Fruit fly (Drosophila melanogaster): ENCODE results near the gene CG43349.
A peak's percentile ranks its signal among the peaks of the same experiment; 100 is the strongest.

The CG43349 gene

dm6 chr2L:1185642-1186497 lies 14.1 kb upstream of the CG43349 start, which contains the start of gene CG5001 (continued):
- TF ChIP-seq Scr (GFP tag; IDR thresholded peaks at IDR 0.05; ENCODE audit: partially characterized antibody) (0 out of 2 replicates have a peak, but pooled peaks have one; percentile 12), Six4 (GFP tag; optimal IDR thresholded peaks at IDR 0.05) (peak; percentile 77), CG10147 (GFP tag; optimal IDR thresholded peaks at IDR 0.05) (peak; percentile 80), fd96Cb (tag; optimal IDR thresholded peaks at IDR 0.05) (peak; percentile 78), CG1024 (GFP tag; IDR thresholded peaks at IDR 0.05) (peak; percentile 79), bcd (GFP tag; optimal IDR thresholded peaks at IDR 0.05) (peak; percentile 84), org-1 (GFP tag; optimal IDR thresholded peaks at IDR 0.05) (peak; percentile 43), CG10462 (GFP tag; optimal IDR thresholded peaks at IDR 0.05) (peak; percentile 50), Sry-β (GFP tag; optimal IDR thresholded peaks at IDR 0.05) (no peak), CG16779 (GFP tag; IDR thresholded peaks at IDR 0.05) (peak; percentile 59; the same call in 1 of the 2 replicates), gem (tag; optimal IDR thresholded peaks at IDR 0.05) (peak; percentile 94), CG9727 (GFP tag; optimal IDR thresholded peaks at IDR 0.05) (peak; percentile 73), Gug (GFP tag; IDR thresholded peaks at IDR 0.05) (peak; percentile 76; the same call in 3 of the 4 replicates), yki (optimal IDR thresholded peaks at IDR 0.05) (no peak), lbe (GFP tag; optimal IDR thresholded peaks at IDR 0.05) (no peak), stc (GFP tag; IDR thresholded peaks at IDR 0.05) (peak; percentile 90), CG4360 (GFP tag; IDR thresholded peaks at IDR 0.05) (no peak), Spps (tag; optimal IDR thresholded peaks at IDR 0.05) (peak; percentile 73), D19B (GFP tag; optimal IDR thresholded peaks at IDR 0.05) (peak; percentile 98), ATbp (GFP tag; optimal IDR thresholded peaks at IDR 0.05) (peak; percentile 78), CG33557 (GFP tag; optimal IDR thresholded peaks at IDR 0.05) (peak; percentile 16), hkb (optimal IDR thresholded peaks at IDR 0.05) (no peak), hkb (GFP tag; IDR thresholded peaks at IDR 0.05) (peak; percentile 87), CG8281 (tag; optimal IDR thresholded peaks at IDR 0.05) (peak; percentile 51), CG18011 (GFP tag; optimal IDR thresholded peaks at IDR 0.05) (peak; percentile 57), HmgD (GFP tag; optimal IDR thresholded peaks at IDR 0.05) (no peak), CG6791 (GFP tag; IDR thresholded peaks at IDR 0.05; ENCODE audit: partially characterized antibody) (no peak)

- peak; percentile 35 for TF ChIP-seq Hr39 (optimal IDR thresholded peaks at IDR 0.05)
- no peak for TF ChIP-seq wek (GFP tag; optimal IDR thresholded peaks at IDR 0.05)
- peak; percentile 15 for TF ChIP-seq sug (tag; optimal IDR thresholded peaks at IDR 0.05)
Measured at dm6 chr2L:1199166-1199565, 839 bp upstream of the CG43349 start, which contains the start of the genes CG5139 and CG43348. Gene CG5139, minus strand, starts transcription at chr2L:1199266. Gene CG43348, plus strand, starts transcription at chr2L:1199412.

- TF ChIP-seq tgo (GFP tag; IDR thresholded peaks at IDR 0.05) (no peak), lab (GFP tag; optimal IDR thresholded peaks at IDR 0.05) (peak; percentile 79), CG8281 (tag; optimal IDR thresholded peaks at IDR 0.05) (peak; percentile 91), CG1529 (GFP tag; optimal IDR thresholded peaks at IDR 0.05) (no peak), sd (tag; optimal IDR thresholded peaks at IDR 0.05) (peak; percentile 93), danr (GFP tag; IDR thresholded peaks at IDR 0.05) (no peak), grn (GFP tag; optimal IDR thresholded peaks at IDR 0.05) (peak; percentile 79), CG34376 (GFP tag; optimal IDR thresholded peaks at IDR 0.05) (peak; percentile 58), CG2678 (tag; optimal IDR thresholded peaks at IDR 0.05) (peak; percentile 14), BtbVII (GFP tag; optimal IDR thresholded peaks at IDR 0.05) (peak; percentile 67), GATAe (GFP tag; conservative IDR thresholded peaks at IDR 0.05) (0 out of 2 replicates have a peak, but pooled peaks have one; percentile 55), CG17802 (tag; optimal IDR thresholded peaks at IDR 0.05) (no peak), Pdp1 (GFP tag; optimal IDR thresholded peaks at IDR 0.05) (peak in 1 of 2 experiments; percentile 1), sug (tag; optimal IDR thresholded peaks at IDR 0.05) (peak; percentile 26), onecut (GFP tag; IDR thresholded peaks at IDR 0.05) (no peak), salm (tag; optimal IDR thresholded peaks at IDR 0.05) (peak; percentile 81), Awh (GFP tag; IDR thresholded peaks at IDR 0.05) (no peak), CG13424 (tag; optimal IDR thresholded peaks at IDR 0.05) (no peak), CG15269 (tag; optimal IDR thresholded peaks at IDR 0.05) (peak; percentile 21)
Measured at dm6 chr2L:1201396-1201837, 1.4 kb downstream of the CG43349 start.

All from whole organism, embryonic.